In genomic region chrV:9738077-9738705, ce11 we compare ENCODE assay signal across 5 worm cellular contexts.
A peak's percentile ranks its signal among the peaks of the same experiment; 100 is the strongest.
TF ChIP-seq lines count a peak whose summit lies in the region.

No protein-coding gene starts in this region.

TF ChIP-seq in whole organism, L1 larva, 84 proteins besides CTCF, POLR2A, EP300 and RAD21:
- TF ChIP-seq elt-2 (tag; optimal IDR thresholded peaks at IDR 0.05; lab: Kevin White, UChicago) = peak; percentile 56
- no peak for TF ChIP-seq elt-3 (tag; optimal IDR thresholded peaks at IDR 0.05; lab: Kevin White, UChicago)
- no peak for TF ChIP-seq efl-1 (optimal IDR thresholded peaks at IDR 0.05; lab: Kevin White, UChicago)
- TF ChIP-seq efl-1 (GFP tag; optimal IDR thresholded peaks at IDR 0.05 in 1 of 2; lab: Kevin White, UChicago) = peak in 1 of 2 experiments; percentile 73
- no peak for TF ChIP-seq C16A3.4 (tag; optimal IDR thresholded peaks at IDR 0.05; lab: Kevin White, UChicago)
- TF ChIP-seq xbp-1 (tag; optimal IDR thresholded peaks at IDR 0.05; lab: Kevin White, UChicago) = no peak
TF ChIP-seq in whole organism, L1 larva: peak in this region for 2.

TF ChIP-seq in whole organism, L2 larva, 48 proteins besides CTCF, POLR2A, EP300 and RAD21:
- TF ChIP-seq sma-9 (GFP tag; optimal IDR thresholded peaks at IDR 0.05; lab: Kevin White, UChicago) (peak; percentile 24), sma-9 (tag; optimal IDR thresholded peaks at IDR 0.05; lab: Kevin White, UChicago) (no peak), C34F6.9 (tag; optimal IDR thresholded peaks at IDR 0.05; lab: Kevin White, UChicago) (no peak), skn-1 (tag; optimal IDR thresholded peaks at IDR 0.05; lab: Kevin White, UChicago) (no peak), nhr-129 (tag; optimal IDR thresholded peaks at IDR 0.05; lab: Kevin White, UChicago) (no peak), lin-11 (tag; optimal IDR thresholded peaks at IDR 0.05; lab: Kevin White, UChicago) (no peak), R02D3.7 (tag; optimal IDR thresholded peaks at IDR 0.05; lab: Kevin White, UChicago) (no peak), ama-1 (optimal IDR thresholded peaks at IDR 0.05; lab: Kevin White, UChicago) (no peak), peb-1 (tag; optimal IDR thresholded peaks at IDR 0.05; lab: Kevin White, UChicago) (no peak), unc-62 (GFP tag; optimal IDR thresholded peaks at IDR 0.05; lab: Kevin White, UChicago) (no peak), ceh-82 (tag; optimal IDR thresholded peaks at IDR 0.05; lab: Kevin White, UChicago) (no peak), crh-2 (tag; optimal IDR thresholded peaks at IDR 0.05; lab: Kevin White, UChicago) (peak; percentile 18), lin-13 (GFP tag; optimal IDR thresholded peaks at IDR 0.05; lab: Kevin White, UChicago) (no peak), elt-1 (tag; optimal IDR thresholded peaks at IDR 0.05; lab: Kevin White, UChicago) (no peak), fos-1 (tag; optimal IDR thresholded peaks at IDR 0.05; lab: Kevin White, UChicago) (peak; percentile 71), lsy-2 (tag; optimal IDR thresholded peaks at IDR 0.05; lab: Kevin White, UChicago) (no peak)

TF ChIP-seq in whole organism, L3 larva, 47 proteins besides CTCF, POLR2A, EP300 and RAD21:
- TF ChIP-seq pqm-1 (tag; optimal IDR thresholded peaks at IDR 0.05; lab: Kevin White, UChicago) = peak; percentile 47
- no peak for TF ChIP-seq ztf-11 (tag; optimal IDR thresholded peaks at IDR 0.05; lab: Kevin White, UChicago)
- TF ChIP-seq elt-2 (tag; optimal IDR thresholded peaks at IDR 0.05; lab: Kevin White, UChicago) = peak; percentile 70
TF ChIP-seq in whole organism, L3 larva: peak in this region for 2.

TF ChIP-seq in whole organism, L4 larva, 104 proteins besides CTCF, POLR2A, EP300 and RAD21:
- TF ChIP-seq duxl-1 (tag; optimal IDR thresholded peaks at IDR 0.05; lab: Kevin White, UChicago; ENCODE audit: poor library complexity) = no peak
- TF ChIP-seq nhr-28 (tag; optimal IDR thresholded peaks at IDR 0.05; lab: Kevin White, UChicago) = peak; percentile 32
- no peak for TF ChIP-seq fkh-10 (GFP tag; optimal IDR thresholded peaks at IDR 0.05; lab: Kevin White, UChicago)
- no peak for TF ChIP-seq ceh-62 (tag; optimal IDR thresholded peaks at IDR 0.05; lab: Kevin White, UChicago)
- no peak for TF ChIP-seq dmd-8 (GFP tag; IDR thresholded peaks at IDR 0.05; lab: Robert Waterston, UW)
- no peak for TF ChIP-seq mxl-2 (GFP tag; conservative IDR thresholded peaks at IDR 0.05; lab: Robert Waterston, UW)
- no peak for TF ChIP-seq dve-1 (tag; optimal IDR thresholded peaks at IDR 0.05; lab: Kevin White, UChicago; ENCODE audit: insufficient read depth)
- TF ChIP-seq vab-7 (GFP tag; IDR thresholded peaks at IDR 0.05; lab: Robert Waterston, UW) = no peak
- peak in 1 of 2 experiments; percentile 52 for TF ChIP-seq unc-62 (GFP tag; optimal IDR thresholded peaks at IDR 0.05 in 1 of 2; lab: Kevin White, UChicago)
- TF ChIP-seq unc-62 (tag; optimal IDR thresholded peaks at IDR 0.05; lab: Kevin White, UChicago) = no peak
- TF ChIP-seq lin-1 (GFP tag; IDR thresholded peaks at IDR 0.05; lab: Robert Waterston, UW) = no peak
- peak; percentile 72 for TF ChIP-seq pqm-1 (tag; optimal IDR thresholded peaks at IDR 0.05; lab: Kevin White, UChicago)
- TF ChIP-seq ztf-7 (tag; optimal IDR thresholded peaks at IDR 0.05; lab: Kevin White, UChicago) = no peak
- no peak for TF ChIP-seq Y105C5A.15 (GFP tag; IDR thresholded peaks at IDR 0.05; lab: Robert Waterston, UW)
- TF ChIP-seq lin-38 (GFP tag; IDR thresholded peaks at IDR 0.05; lab: Robert Waterston, UW) = no peak
- no peak for TF ChIP-seq nhr-111 (GFP tag; optimal IDR thresholded peaks at IDR 0.05; lab: Kevin White, UChicago)
- TF ChIP-seq mes-2 (tag; optimal IDR thresholded peaks at IDR 0.05; lab: Kevin White, UChicago; ENCODE audit: poor library complexity, severe bottlenecking) = no peak
- TF ChIP-seq mdl-1 (tag; optimal IDR thresholded peaks at IDR 0.05; lab: Kevin White, UChicago) = no peak
- no peak for TF ChIP-seq F26F4.8 (GFP tag; conservative IDR thresholded peaks at IDR 0.05; lab: Robert Waterston, UW)
- TF ChIP-seq Y5F2A.4 (GFP tag; optimal IDR thresholded peaks at IDR 0.05; lab: Kevin White, UChicago) = no peak
- no peak for TF ChIP-seq attf-4 (tag; optimal IDR thresholded peaks at IDR 0.05; lab: Kevin White, UChicago)
- peak; percentile 38 for TF ChIP-seq hlh-11 (tag; optimal IDR thresholded peaks at IDR 0.05; lab: Kevin White, UChicago)
- no peak for TF ChIP-seq daf-16 (GFP tag; optimal IDR thresholded peaks at IDR 0.05; lab: Kevin White, UChicago)
- TF ChIP-seq daf-16 (tag; optimal IDR thresholded peaks at IDR 0.05; lab: Kevin White, UChicago) = peak; percentile 36
- TF ChIP-seq tag-97 (GFP tag; IDR thresholded peaks at IDR 0.05; lab: Robert Waterston, UW) = no peak
- TF ChIP-seq Y48G9A.11 (GFP tag; IDR thresholded peaks at IDR 0.05; lab: Robert Waterston, UW) = no peak
- TF ChIP-seq R02D3.7 (tag; optimal IDR thresholded peaks at IDR 0.05; lab: Kevin White, UChicago) = no peak
- TF ChIP-seq dmd-6 (GFP tag; IDR thresholded peaks at IDR 0.05; lab: Robert Waterston, UW) = peak; percentile 53
- TF ChIP-seq snpc-4 (tag; optimal IDR thresholded peaks at IDR 0.05; lab: Kevin White, UChicago) = no peak
- TF ChIP-seq mep-1 (tag; optimal IDR thresholded peaks at IDR 0.05; lab: Kevin White, UChicago) = no peak

TF ChIP-seq in whole organism, young adult, 124 proteins besides CTCF, POLR2A, EP300 and RAD21:
- TF ChIP-seq nhr-80 (tag; optimal IDR thresholded peaks at IDR 0.05; lab: Kevin White, UChicago) (peak; percentile 48), nfya-1 (tag; optimal IDR thresholded peaks at IDR 0.05; lab: Kevin White, UChicago; ENCODE audit: borderline replicate concordance, insufficient read depth) (no peak)
